Fruit fly (Drosophila melanogaster) S2 (cell line): ENCODE data around the gene disco-r.

ENCODE experiments used
- CG8478 ChIP-seq: fragments of >200 bp; optimal IDR thresholded peaks from 2 replicates; lab custom pipeline; 2018
- CTCF ChIP-seq, 2 experiments: fragments of >200 bp; optimal IDR thresholded peaks; 2 replicates each; lab custom pipeline; 2018

dm6 chrX:16082932-16083331 lies 65.8 kb downstream of the disco-r start, which contains the start of gene CG8958:
- no peak for TF ChIP-seq CG8478 (lab: Kevin White, UChicago)
- TF ChIP-seq CTCF (optimal IDR thresholded peaks at IDR 0.05; lab: Kevin White, UChicago): no peak
